Fruit fly (Drosophila melanogaster): Measurements from ENCODE around the gene Cdk12.

Cdk12 gene

dm6 chr3L:21501172-21501571 lies 14.9 kb upstream of the Cdk12 start, which contains the start of gene Est-Q:
TSS of gene Est-Q (plus strand) at chr3L:21501421.
- no peak for TF ChIP-seq CG15011 (GFP tag; optimal IDR thresholded peaks at IDR 0.05)
- peak; percentile 6 for TF ChIP-seq sens (GFP tag)
- TF ChIP-seq sug (tag; optimal IDR thresholded peaks at IDR 0.05) = peak; percentile 26
- TF ChIP-seq D19B (GFP tag; optimal IDR thresholded peaks at IDR 0.05) = peak; percentile 46

- TF ChIP-seq prd (optimal IDR thresholded peaks at IDR 0.05) = no peak
- peak; percentile 22; the same call in 1 of the 3 replicates for TF ChIP-seq prd (GFP tag; IDR thresholded peaks at IDR 0.05)
- TF ChIP-seq da (GFP tag; optimal IDR thresholded peaks at IDR 0.05) = no peak
- TF ChIP-seq CG32532 (GFP tag; IDR thresholded peaks at IDR 0.05) = peak; percentile 50; the same call in 1 of the 2 replicates
- no peak for TF ChIP-seq CG7372 (GFP tag; IDR thresholded peaks at IDR 0.05)
- peak; percentile 22 for TF ChIP-seq dmrt99B (tag; optimal IDR thresholded peaks at IDR 0.05)
- TF ChIP-seq emc (GFP tag; optimal IDR thresholded peaks at IDR 0.05) = no peak
- no peak for TF ChIP-seq CG6813 (GFP tag; optimal IDR thresholded peaks at IDR 0.05)
- TF ChIP-seq Chrac-16 (GFP tag; optimal IDR thresholded peaks at IDR 0.05) = no peak
- peak; percentile 29 for TF ChIP-seq cwo (GFP tag; optimal IDR thresholded peaks at IDR 0.05)
- no peak for TF ChIP-seq gro (GFP tag; optimal IDR thresholded peaks at IDR 0.05)
- no peak for TF ChIP-seq CG10462 (GFP tag; optimal IDR thresholded peaks at IDR 0.05)
- peak; percentile 12 for TF ChIP-seq CG30403 (GFP tag; optimal IDR thresholded peaks at IDR 0.05)
- no peak for TF ChIP-seq CTCF (GFP tag; optimal IDR thresholded peaks at IDR 0.05)
- 0 out of 2 replicates have a peak, but pooled peaks have one; percentile 26 for TF ChIP-seq Ptx1 (GFP tag; IDR thresholded peaks at IDR 0.05)
- TF ChIP-seq Kr (GFP tag; optimal IDR thresholded peaks at IDR 0.05) = no peak
- peak; percentile 41 for TF ChIP-seq Fer3 (tag; optimal IDR thresholded peaks at IDR 0.05)
- TF ChIP-seq Deaf1 (tag; optimal IDR thresholded peaks at IDR 0.05) = no peak
- peak; percentile 48 for TF ChIP-seq slbo (GFP tag; IDR thresholded peaks at IDR 0.05)
- no peak for TF ChIP-seq Abd-B (GFP tag; optimal IDR thresholded peaks at IDR 0.05)
- peak; percentile 23 for TF ChIP-seq Med (GFP tag)
- TF ChIP-seq HmgZ (tag; optimal IDR thresholded peaks at IDR 0.05) = peak; percentile 13
- TF ChIP-seq row (GFP tag; IDR thresholded peaks at IDR 0.05) = peak; percentile 64; the same call in 2 of the 3 replicates
- TF ChIP-seq ttk (GFP tag; IDR thresholded peaks at IDR 0.05) = 0 out of 2 replicates have a peak, but pooled peaks have one; percentile 15
- 0 out of 2 replicates have a peak, but pooled peaks have one; percentile 14 for TF ChIP-seq Ada2b (GFP tag; IDR thresholded peaks at IDR 0.05)
- no peak for TF ChIP-seq gt (GFP tag; IDR thresholded peaks at IDR 0.05)
- TF ChIP-seq CG14860 (GFP tag; IDR thresholded peaks at IDR 0.05; ENCODE audit: partially characterized antibody) = no peak
- TF ChIP-seq ato (GFP tag; IDR thresholded peaks at IDR 0.05; ENCODE audit: partially characterized antibody) = no peak
- TF ChIP-seq Pdp1 (GFP tag; optimal IDR thresholded peaks at IDR 0.05) = peak in 1 of 2 experiments; percentile 18
- TF ChIP-seq CG8765 (GFP tag; IDR thresholded peaks at IDR 0.05) = no peak
- TF ChIP-seq bcd (GFP tag; optimal IDR thresholded peaks at IDR 0.05) = peak; percentile 15
- TF ChIP-seq CG7928 (GFP tag; optimal IDR thresholded peaks at IDR 0.05) = no peak
- TF ChIP-seq H15 (GFP tag; IDR thresholded peaks at IDR 0.05) = no peak
- TF ChIP-seq E2f1 (GFP tag; IDR thresholded peaks at IDR 0.05) = peak; percentile 39; the same call in 1 of the 2 replicates
- TF ChIP-seq tna (GFP tag; IDR thresholded peaks at IDR 0.05; ENCODE audit: partially characterized antibody) = no peak
- TF ChIP-seq CG7839 (tag; optimal IDR thresholded peaks at IDR 0.05) = peak; percentile 27
- TF ChIP-seq al (GFP tag; IDR thresholded peaks at IDR 0.05) = no peak
- TF ChIP-seq vvl (GFP tag; IDR thresholded peaks at IDR 0.05) = peak; percentile 62
- peak; percentile 38; the same call in 1 of the 2 replicates for TF ChIP-seq lmd (GFP tag; IDR thresholded peaks at IDR 0.05)
- TF ChIP-seq CG12071 (GFP tag; optimal IDR thresholded peaks at IDR 0.05) = peak; percentile 3
- no peak for TF ChIP-seq tap (tag; optimal IDR thresholded peaks at IDR 0.05)
- TF ChIP-seq CG9817 (tag; optimal IDR thresholded peaks at IDR 0.05) = no peak
- no peak for TF ChIP-seq CG10267 (tag; optimal IDR thresholded peaks at IDR 0.05)
- no peak for TF ChIP-seq crc (GFP tag; optimal IDR thresholded peaks at IDR 0.05)
- peak; percentile 34; the same call in 1 of the 2 replicates for TF ChIP-seq CG10366 (GFP tag; IDR thresholded peaks at IDR 0.05)
- no peak for TF ChIP-seq YL-1 (GFP tag; optimal IDR thresholded peaks at IDR 0.05)
Measured at dm6 chr3L:21501928-21502327, 14.2 kb upstream of the Cdk12 start.

All from whole organism, embryonic.